Worm (Caenorhabditis elegans) whole organism, midembryonic: ENCODE data around the gene irg-6.

ENCODE experiments used
- T22C8.4 ChIP-seq: fragments of 200-800 bp; sonication (Bioruptor generic); IDR thresholded peaks from 2 replicates; pipeline ENCODE4 v1.3.6; 2022; ENCODE audit warnings: missing genetic modification characterization, missing compliant biosample characterization
- klf-2 ChIP-seq: fragments of 200-800 bp; sonication (Bioruptor generic); conservative IDR thresholded peaks from 2 replicates; pipeline ENCODE4 v1.3.6; 2022; ENCODE audit warnings: missing genetic modification reagents, missing genetic modification characterization, missing compliant biosample characterization
- tab-1 ChIP-seq: fragments of 200-800 bp; sonication (Bioruptor generic); IDR thresholded peaks from 2 replicates; pipeline ENCODE4 v1.3.6; 2022; ENCODE audit warnings: missing genetic modification characterization, missing compliant biosample characterization
- ztf-29 ChIP-seq: fragments of 200-800 bp; sonication (Bioruptor generic); IDR thresholded peaks from 2 replicates; pipeline ENCODE4 v1.3.6; 2022; ENCODE audit warnings: missing genetic modification reagents, missing genetic modification characterization, missing compliant biosample characterization

- TF ChIP-seq T22C8.4, result no peak
- TF ChIP-seq ztf-29 (GFP tag; lab: Robert Waterston, UW), result no peak
- TF ChIP-seq tab-1 (GFP tag; lab: Robert Waterston, UW), result no peak
- no peak for TF ChIP-seq klf-2
These were observed 43.3 kb downstream of the irg-6 start, which contains the start of gene clec-187 for ce11 chrIV:12871445-12871947.
